Worm (Caenorhabditis elegans) whole organism, L2 larva: ENCODE data around the gene C15B12.1.

Experiments used
- F13H6.1 ChIP-seq: sonication (generic microtip); optimal IDR thresholded peaks from 2 replicates; lab custom pipeline; 2016; ENCODE audit warnings: missing genetic modification characterization, missing compliant biosample characterization
- Y55F3AM.14 ChIP-seq: fragments of 200-800 bp; sonication (Bioruptor generic); optimal IDR thresholded peaks from 2 replicates; lab custom pipeline; 2018; ENCODE audit warnings: mild to moderate bottlenecking, missing genetic modification characterization, missing compliant biosample characterization
- ZK546.5 ChIP-seq: sonication (generic microtip); optimal IDR thresholded peaks from 2 replicates; lab custom pipeline; 2017; ENCODE audit warnings: missing biosample characterization, missing genetic modification characterization
- alr-1 ChIP-seq: fragments of 150-350 bp; optimal IDR thresholded peaks from 2 replicates; lab custom pipeline; 2014; ENCODE audit warnings: missing biosample characterization, missing genetic modification characterization
- aly-2 ChIP-seq: fragments of 150-350 bp; optimal IDR thresholded peaks from 2 replicates; lab custom pipeline; 2014; ENCODE audit warnings: missing biosample characterization, missing genetic modification characterization
- ama-1 ChIP-seq: fragments of 150-350 bp; optimal IDR thresholded peaks from 2 replicates; lab custom pipeline; 2018; ENCODE audit warnings: inconsistent platforms
- blmp-1 ChIP-seq: sonication (generic microtip); optimal IDR thresholded peaks from 2 replicates; lab custom pipeline; 2017; ENCODE audit warnings: missing genetic modification characterization, mild to moderate bottlenecking, missing compliant biosample characterization, antibody characterized with exemption, moderate library complexity; ENCODE audit not compliant: insufficient read depth
- ceh-16 ChIP-seq: fragments of 150-350 bp; optimal IDR thresholded peaks from 2 replicates; lab custom pipeline; 2014; ENCODE audit warnings: missing biosample characterization, missing genetic modification characterization
- ceh-82 ChIP-seq: fragments of 150-350 bp; optimal IDR thresholded peaks from 2 replicates; lab custom pipeline; 2014; ENCODE audit warnings: missing biosample characterization, missing genetic modification characterization
- crh-2 ChIP-seq: sonication (generic microtip); optimal IDR thresholded peaks from 2 replicates; lab custom pipeline; 2017; ENCODE audit warnings: missing biosample characterization, missing genetic modification characterization
- egl-27 ChIP-seq: sonication (generic microtip); optimal IDR thresholded peaks from 3 replicates; lab custom pipeline; 2017; ENCODE audit warnings: missing biosample characterization, missing genetic modification reagents, missing genetic modification characterization
- fos-1 ChIP-seq: fragments of 150-350 bp; optimal IDR thresholded peaks from 2 replicates; lab custom pipeline; 2014; ENCODE audit warnings: missing biosample characterization, missing genetic modification characterization
- gmeb-1 ChIP-seq: fragments of 150-350 bp; optimal IDR thresholded peaks from 2 replicates; lab custom pipeline; 2014; ENCODE audit warnings: missing biosample characterization, missing genetic modification characterization
- lin-13 ChIP-seq: fragments of 150-350 bp; optimal IDR thresholded peaks from 2 replicates; lab custom pipeline; 2014; ENCODE audit warnings: missing biosample characterization, missing genetic modification reagents, missing genetic modification characterization
- lin-39 ChIP-seq: fragments of 150-350 bp; optimal IDR thresholded peaks from 2 replicates; lab custom pipeline; 2014; ENCODE audit warnings: missing biosample characterization, missing genetic modification reagents, missing genetic modification characterization
- lsy-2 ChIP-seq, 2 experiments: fragments of 150-350 bp in 1 of 2; sonication (generic microtip) in 1 of 2; optimal IDR thresholded peaks; 2 replicates each; lab custom pipeline; 2014 to 2017; ENCODE audit warnings: missing biosample characterization in 2 of 2, missing genetic modification characterization in 2 of 2
- mab-5 ChIP-seq: fragments of 150-350 bp; optimal IDR thresholded peaks from 2 replicates; lab custom pipeline; 2014; ENCODE audit warnings: missing biosample characterization, missing genetic modification characterization
- mdl-1 ChIP-seq, 2 experiments: fragments of 150-350 bp in 1 of 2; sonication (generic microtip) in 1 of 2; optimal IDR thresholded peaks; 2 replicates each; lab custom pipeline; 2017; ENCODE audit warnings: missing biosample characterization in 2 of 2, missing genetic modification characterization in 2 of 2
- nhr-11 ChIP-seq: fragments of 150-350 bp; optimal IDR thresholded peaks from 2 replicates; lab custom pipeline; 2014; ENCODE audit warnings: missing biosample characterization, missing genetic modification characterization
- nhr-129 ChIP-seq: fragments of 150-350 bp; optimal IDR thresholded peaks from 2 replicates; lab custom pipeline; 2014; ENCODE audit warnings: missing biosample characterization, missing genetic modification characterization
- nhr-21 ChIP-seq: fragments of 150-350 bp; optimal IDR thresholded peaks from 2 replicates; lab custom pipeline; 2014; ENCODE audit warnings: missing biosample characterization, missing genetic modification characterization
- nhr-23 ChIP-seq: fragments of 150-350 bp; optimal IDR thresholded peaks from 2 replicates; lab custom pipeline; 2014; ENCODE audit warnings: missing biosample characterization, missing genetic modification reagents, missing genetic modification characterization
- nhr-25 ChIP-seq: fragments of 150-350 bp; sonication (generic microtip); optimal IDR thresholded peaks from 3 replicates; lab custom pipeline; 2014; ENCODE audit warnings: missing biosample characterization, missing genetic modification characterization
- nhr-77 ChIP-seq: fragments of 150-350 bp; optimal IDR thresholded peaks from 2 replicates; lab custom pipeline; 2014; ENCODE audit warnings: missing biosample characterization, missing genetic modification characterization
- skn-1 ChIP-seq: sonication (generic microtip); optimal IDR thresholded peaks from 2 replicates; lab custom pipeline; 2017; ENCODE audit warnings: missing biosample characterization, missing genetic modification characterization
- sma-3 ChIP-seq: sonication (generic microtip); optimal IDR thresholded peaks from 2 replicates; lab custom pipeline; 2016; ENCODE audit warnings: missing genetic modification reagents, missing genetic modification characterization, missing compliant biosample characterization
- sma-9 ChIP-seq, 2 experiments: fragments of 150-350 bp in 1 of 2; sonication (generic microtip) in 1 of 2; optimal IDR thresholded peaks; 2 replicates each; lab custom pipeline; 2014 to 2016; ENCODE audit warnings: missing genetic modification characterization in 2 of 2, mild to moderate bottlenecking in 1 of 2, missing biosample characterization in 1 of 2, missing compliant biosample characterization in 1 of 2, missing genetic modification reagents in 1 of 2, moderate library complexity in 1 of 2
- unc-39 ChIP-seq: fragments of 150-350 bp; optimal IDR thresholded peaks from 2 replicates; lab custom pipeline; 2014; ENCODE audit warnings: missing biosample characterization, missing genetic modification characterization
- unc-62 ChIP-seq: fragments of 150-350 bp; optimal IDR thresholded peaks from 2 replicates; lab custom pipeline; 2014; ENCODE audit warnings: missing biosample characterization, missing genetic modification reagents, missing genetic modification characterization
- ztf-1 ChIP-seq: fragments of 200-800 bp; sonication (Bioruptor generic); conservative IDR thresholded peaks from 2 replicates; pipeline ENCODE4 v1.3.6; 2022; ENCODE audit warnings: missing genetic modification characterization, missing compliant biosample characterization
- ztf-11 ChIP-seq: sonication (generic microtip); optimal IDR thresholded peaks from 2 replicates; lab custom pipeline; 2017; ENCODE audit warnings: missing biosample characterization, missing genetic modification characterization

Gene C15B12.1

ce11 chrX:6515267-6515666 is 38.7 kb downstream of the C15B12.1 start:
- peak; percentile 18 for TF ChIP-seq ceh-16 (tag; lab: Kevin White, UChicago)
- TF ChIP-seq ztf-11 (tag; lab: Kevin White, UChicago) = no peak
- no peak for TF ChIP-seq ama-1 (lab: Kevin White, UChicago)
- no peak for TF ChIP-seq unc-62 (GFP tag; lab: Kevin White, UChicago)
- no peak for TF ChIP-seq nhr-23
- no peak for TF ChIP-seq mdl-1 (tag; optimal IDR thresholded peaks at IDR 0.05; lab: Kevin White, UChicago)
- peak; percentile 37 for TF ChIP-seq nhr-25 (tag; lab: Kevin White, UChicago)
- TF ChIP-seq nhr-21 (tag; lab: Kevin White, UChicago) = peak; percentile 66
- TF ChIP-seq blmp-1 (tag; lab: Kevin White, UChicago) = peak; percentile 99
- no peak for TF ChIP-seq unc-39 (tag; lab: Kevin White, UChicago)
- TF ChIP-seq nhr-129 = no peak
- TF ChIP-seq fos-1 = peak; percentile 16

ce11 chrX:6517025-6517770 is 40.6 kb downstream of the C15B12.1 start:
- TF ChIP-seq sma-9 (GFP tag; optimal IDR thresholded peaks at IDR 0.05; lab: Kevin White, UChicago) = peak; percentile 49
- TF ChIP-seq sma-9 (tag; optimal IDR thresholded peaks at IDR 0.05; lab: Kevin White, UChicago) = no peak
- TF ChIP-seq nhr-129 = peak; percentile 54
- TF ChIP-seq F13H6.1 (tag; lab: Kevin White, UChicago) = peak; percentile 3
- no peak for TF ChIP-seq ztf-11 (tag; lab: Kevin White, UChicago)
- peak; percentile 18 for TF ChIP-seq gmeb-1 (tag; lab: Kevin White, UChicago)
- TF ChIP-seq fos-1 = peak; percentile 57
- peak; percentile 69 for TF ChIP-seq crh-2 (tag; lab: Kevin White, UChicago)
- no peak for TF ChIP-seq ztf-1 (GFP tag; lab: Robert Waterston, UW)

- TF ChIP-seq gmeb-1 (tag; lab: Kevin White, UChicago) (peak; percentile 62), fos-1 (peak; percentile 65), skn-1 (tag; lab: Kevin White, UChicago) (peak; percentile 18), crh-2 (tag; lab: Kevin White, UChicago) (peak; percentile 27), ztf-11 (tag; lab: Kevin White, UChicago) (no peak), sma-3 (GFP tag; lab: Kevin White, UChicago) (peak; percentile 23), lin-13 (GFP tag; lab: Kevin White, UChicago) (no peak), F13H6.1 (tag; lab: Kevin White, UChicago) (peak; percentile 56), sma-9 (GFP tag; optimal IDR thresholded peaks at IDR 0.05; lab: Kevin White, UChicago) (peak; percentile 8), sma-9 (tag; optimal IDR thresholded peaks at IDR 0.05; lab: Kevin White, UChicago) (no peak), lsy-2 (tag; optimal IDR thresholded peaks at IDR 0.05; lab: Kevin White, UChicago) (no peak)
These were observed 41.9 kb downstream of the C15B12.1 start, which contains the start of gene ets-4 for ce11 chrX:6518537-6518936. Gene ets-4 (plus strand): TSS chrX:6518883.

ce11 chrX:6519473-6519872 is 42.9 kb downstream of the C15B12.1 start:
- no peak for TF ChIP-seq mdl-1 (tag; optimal IDR thresholded peaks at IDR 0.05; lab: Kevin White, UChicago)
- TF ChIP-seq ZK546.5 = no peak
- TF ChIP-seq crh-2 (tag; lab: Kevin White, UChicago) = peak; percentile 36
- TF ChIP-seq fos-1 = peak; percentile 29

ce11 chrX:6519946-6520345 is 43.3 kb downstream of the C15B12.1 start:
- TF ChIP-seq blmp-1 (tag; lab: Kevin White, UChicago) = peak; percentile 27
- no peak for TF ChIP-seq aly-2
- no peak for TF ChIP-seq ceh-82 (tag; lab: Kevin White, UChicago)
- no peak for TF ChIP-seq sma-9 (GFP tag; optimal IDR thresholded peaks at IDR 0.05; lab: Kevin White, UChicago)
- no peak for TF ChIP-seq sma-9 (tag; optimal IDR thresholded peaks at IDR 0.05; lab: Kevin White, UChicago)
- TF ChIP-seq, all 48 proteins: peak for 1

- TF ChIP-seq sma-9 (GFP tag; optimal IDR thresholded peaks at IDR 0.05; lab: Kevin White, UChicago) = no peak
- no peak for TF ChIP-seq sma-9 (tag; optimal IDR thresholded peaks at IDR 0.05; lab: Kevin White, UChicago)
- peak; percentile 19 for TF ChIP-seq gmeb-1 (tag; lab: Kevin White, UChicago)
- no peak for TF ChIP-seq ztf-11 (tag; lab: Kevin White, UChicago)
- TF ChIP-seq egl-27 (tag; lab: Kevin White, UChicago) = no peak
- no peak for TF ChIP-seq alr-1 (tag; lab: Kevin White, UChicago)
- TF ChIP-seq crh-2 (tag; lab: Kevin White, UChicago) = peak; percentile 16
- TF ChIP-seq lin-39 (tag; lab: Kevin White, UChicago) = no peak
- no peak for TF ChIP-seq fos-1
- TF ChIP-seq Y55F3AM.14 (GFP tag; lab: Kevin White, UChicago) = no peak
- no peak for TF ChIP-seq nhr-21 (tag; lab: Kevin White, UChicago)
- TF ChIP-seq sma-3 (GFP tag; lab: Kevin White, UChicago) = no peak
- TF ChIP-seq aly-2 = no peak
- TF ChIP-seq nhr-11 = no peak
- TF ChIP-seq nhr-23 = no peak
- no peak for TF ChIP-seq nhr-77 (tag; lab: Kevin White, UChicago)
- TF ChIP-seq mab-5 (tag; lab: Kevin White, UChicago) = no peak
- no peak for TF ChIP-seq ztf-1 (GFP tag; lab: Robert Waterston, UW)
- TF ChIP-seq F13H6.1 (tag; lab: Kevin White, UChicago) = peak; percentile 18
These were observed 44.0 kb downstream of the C15B12.1 start for ce11 chrX:6520644-6521043.
